Fruit fly (Drosophila melanogaster) whole organism, embryonic: ENCODE data around the gene CG4393.
A peak's percentile ranks its signal among the peaks of the same experiment; 100 is the strongest.

Source experiments
- Abd-B ChIP-seq: fragments of 200-800 bp; sonication (Bioruptor generic); optimal IDR thresholded peaks from 2 replicates; lab custom pipeline; 2018; ENCODE audit warnings: missing biosample characterization, mild to moderate bottlenecking, missing genetic modification characterization, moderate library complexity
- Awh ChIP-seq: fragments of 200-800 bp; sonication (Bioruptor generic); IDR thresholded peaks from 2 replicates; pipeline ENCODE4, ENCODE4 v1.3.6; 2022; ENCODE audit warnings: missing biosample characterization, missing genetic modification characterization
- BtbVII ChIP-seq: fragments of 200-800 bp; sonication (Bioruptor generic); optimal IDR thresholded peaks from 3 replicates; lab custom pipeline; 2017; ENCODE audit warnings: missing biosample characterization, mild to moderate bottlenecking, missing genetic modification characterization
- CG1024 ChIP-seq: fragments of 200-800 bp; sonication (Bioruptor generic); IDR thresholded peaks from 2 replicates; pipeline ENCODE4 v1.3.6; 2022; ENCODE audit warnings: missing biosample characterization, missing genetic modification characterization
- CG10366 ChIP-seq: fragments of 200-800 bp; sonication (Bioruptor generic); IDR thresholded peaks from 2 replicates; pipeline ENCODE4 v1.3.6; 2022; ENCODE audit warnings: missing biosample characterization, missing genetic modification characterization
- CG12155 ChIP-seq: fragments of 200-800 bp; sonication (Bioruptor generic); optimal IDR thresholded peaks from 3 replicates; lab custom pipeline; 2016; ENCODE audit warnings: missing biosample characterization, missing genetic modification characterization
- CG12391 ChIP-seq: fragments of 200-800 bp; sonication (Bioruptor generic); optimal IDR thresholded peaks from 3 replicates; lab custom pipeline; 2018; ENCODE audit warnings: missing biosample characterization, mild to moderate bottlenecking, missing genetic modification characterization, moderate library complexity
- CG13287 ChIP-seq: fragments of 200-800 bp; sonication (Bioruptor generic); IDR thresholded peaks from 2 replicates; pipeline ENCODE4 v1.3.6; 2022; ENCODE audit warnings: missing biosample characterization, missing genetic modification characterization; ENCODE audit not compliant: partially characterized antibody
- CG14014 ChIP-seq: fragments of 200-800 bp; sonication (Bioruptor generic); IDR thresholded peaks from 2 replicates; pipeline ENCODE4 v1.3.6; 2022; ENCODE audit warnings: missing biosample characterization, missing genetic modification characterization
- CG15073 ChIP-seq: fragments of 200-800 bp; sonication (Bioruptor generic); optimal IDR thresholded peaks from 2 replicates; lab custom pipeline; 2016; ENCODE audit warnings: missing biosample characterization, missing genetic modification characterization
- CG15514 ChIP-seq: fragments of 200-800 bp; sonication (Bioruptor generic); optimal IDR thresholded peaks from 3 replicates; lab custom pipeline; 2017; ENCODE audit warnings: missing biosample characterization, missing genetic modification characterization, mild to moderate bottlenecking, moderate library complexity, missing genetic modification reagents
- CG16815 ChIP-seq: fragments of 200-800 bp; sonication (Bioruptor generic); optimal IDR thresholded peaks from 3 replicates; lab custom pipeline; 2017; ENCODE audit warnings: missing biosample characterization, mild to moderate bottlenecking, missing genetic modification characterization
- CG18476 ChIP-seq: fragments of 200-800 bp; sonication (Bioruptor generic); optimal IDR thresholded peaks from 2 replicates; lab custom pipeline; 2016; ENCODE audit warnings: missing biosample characterization, mild to moderate bottlenecking, missing genetic modification characterization
- CG2120 ChIP-seq: fragments of 200-800 bp; sonication (Bioruptor generic); optimal IDR thresholded peaks from 3 replicates; lab custom pipeline; 2016; ENCODE audit warnings: missing biosample characterization, missing genetic modification characterization
- CG34224 ChIP-seq: fragments of 200-800 bp; sonication (Bioruptor generic); IDR thresholded peaks from 3 replicates; pipeline ENCODE4 v1.3.6; 2022; ENCODE audit warnings: missing biosample characterization, missing genetic modification characterization; ENCODE audit not compliant: partially characterized antibody
- CG4404 ChIP-seq: fragments of 200-800 bp; sonication (Bioruptor generic); IDR thresholded peaks from 2 replicates; pipeline ENCODE4 v1.3.6; 2022; ENCODE audit warnings: missing biosample characterization, missing genetic modification characterization
- CG7839 ChIP-seq: fragments of 200-800 bp; sonication (Bioruptor generic); optimal IDR thresholded peaks from 3 replicates; lab custom pipeline; 2018; ENCODE audit warnings: missing biosample characterization, mild to moderate bottlenecking, missing genetic modification characterization, moderate library complexity
- CG7928 ChIP-seq: fragments of 200-800 bp; sonication (Bioruptor generic); optimal IDR thresholded peaks from 2 replicates; lab custom pipeline; 2017; ENCODE audit warnings: missing biosample characterization, mild to moderate bottlenecking, missing genetic modification characterization
- CG8388 ChIP-seq: fragments of 200-800 bp; sonication (Bioruptor generic); optimal IDR thresholded peaks from 2 replicates; lab custom pipeline; 2019; ENCODE audit warnings: missing biosample characterization, mild to moderate bottlenecking, missing genetic modification characterization, moderate library complexity
- CG9727 ChIP-seq: fragments of 200-800 bp; sonication (Bioruptor generic); optimal IDR thresholded peaks from 3 replicates; lab custom pipeline; 2017; ENCODE audit warnings: missing biosample characterization, mild to moderate bottlenecking, missing genetic modification characterization
- Dp ChIP-seq: fragments of 200-800 bp; sonication (Bioruptor generic); optimal IDR thresholded peaks from 2 replicates; lab custom pipeline; 2018; ENCODE audit warnings: missing biosample characterization, mild to moderate bottlenecking, missing genetic modification characterization, moderate library complexity
- Fer3 ChIP-seq: fragments of 200-800 bp; sonication (Bioruptor generic); optimal IDR thresholded peaks from 2 replicates; lab custom pipeline; 2018; ENCODE audit warnings: missing biosample characterization, mild to moderate bottlenecking, missing genetic modification characterization, moderate library complexity
- HmgD ChIP-seq: fragments of 200-800 bp; sonication (Bioruptor generic); optimal IDR thresholded peaks from 3 replicates; lab custom pipeline; 2016; ENCODE audit warnings: missing biosample characterization, missing genetic modification characterization
- Hr51 ChIP-seq, 2 experiments: fragments of 200-800 bp; sonication (Bioruptor generic); optimal IDR thresholded peaks; 2 replicates in 1 of 2; 3 replicates in 1 of 2; lab custom pipeline; 2016 to 2018; ENCODE audit warnings: missing biosample characterization in 2 of 2, missing genetic modification characterization in 2 of 2, mild to moderate bottlenecking in 1 of 2, moderate library complexity in 1 of 2
- MBD-R2 ChIP-seq: fragments of 200-800 bp; sonication (Bioruptor generic); IDR thresholded peaks from 2 replicates; pipeline ENCODE4 v1.3.6; 2022; ENCODE audit warnings: missing biosample characterization, missing genetic modification characterization
- NC2β ChIP-seq: fragments of 200-800 bp; sonication (Bioruptor generic); optimal IDR thresholded peaks from 2 replicates; lab custom pipeline; 2016; ENCODE audit warnings: missing biosample characterization, missing genetic modification characterization
- NFAT ChIP-seq: fragments of 200-800 bp; sonication (Bioruptor generic); IDR thresholded peaks from 2 replicates; pipeline ENCODE4 v1.3.6; 2022; ENCODE audit warnings: missing biosample characterization, missing genetic modification characterization
- Ravus ChIP-seq: fragments of 200-800 bp; sonication (Bioruptor generic); IDR thresholded peaks from 2 replicates; pipeline ENCODE4 v1.3.6; 2022; ENCODE audit warnings: missing biosample characterization, missing genetic modification characterization
- Sry-β ChIP-seq: fragments of 200-800 bp; sonication (Bioruptor generic); optimal IDR thresholded peaks from 2 replicates; lab custom pipeline; 2018; ENCODE audit warnings: missing biosample characterization, mild to moderate bottlenecking, missing genetic modification characterization, moderate library complexity
- Trl ChIP-seq, 3 experiments: fragments of >200 bp in 2 of 3; fragments of 200-800 bp in 1 of 3; sonication (Bioruptor generic) in 1 of 3; optimal IDR thresholded peaks; 2 replicates in 1 of 3; 3 replicates in 2 of 3; lab custom pipeline; 2016 to 2017; ENCODE audit warnings: missing biosample characterization in 1 of 3, missing genetic modification characterization in 1 of 3
- YL-1 ChIP-seq: fragments of 200-800 bp; sonication (Bioruptor generic); optimal IDR thresholded peaks from 3 replicates; lab custom pipeline; 2017; ENCODE audit warnings: missing biosample characterization, mild to moderate bottlenecking, missing genetic modification characterization
- ac ChIP-seq: fragments of 200-800 bp; sonication (Bioruptor generic); optimal IDR thresholded peaks from 3 replicates; lab custom pipeline; 2017; ENCODE audit warnings: missing biosample characterization, mild to moderate bottlenecking, missing genetic modification characterization
- cato ChIP-seq: fragments of 200-800 bp; sonication (Bioruptor generic); optimal IDR thresholded peaks from 2 replicates; lab custom pipeline; 2016; ENCODE audit warnings: missing biosample characterization, missing genetic modification characterization, borderline replicate concordance
- chinmo ChIP-seq: fragments of 200-800 bp; sonication (Bioruptor generic); IDR thresholded peaks from 4 replicates; pipeline ENCODE4 v1.3.6; 2022; ENCODE audit warnings: missing biosample characterization, missing genetic modification characterization; ENCODE audit not compliant: partially characterized antibody
- danr ChIP-seq: fragments of 200-800 bp; sonication (Bioruptor generic); IDR thresholded peaks from 2 replicates; pipeline ENCODE4 v1.3.6; 2022; ENCODE audit warnings: missing biosample characterization, missing genetic modification characterization
- disco-r ChIP-seq: fragments of 200-800 bp; sonication (Bioruptor generic); optimal IDR thresholded peaks from 2 replicates; lab custom pipeline; 2016; ENCODE audit warnings: missing biosample characterization, missing genetic modification characterization
- emc ChIP-seq: fragments of 200-800 bp; sonication (Bioruptor generic); optimal IDR thresholded peaks from 2 replicates; lab custom pipeline; 2016; ENCODE audit warnings: missing biosample characterization, missing genetic modification characterization
- eve ChIP-seq, 2 experiments: fragments of >200 bp; optimal IDR thresholded peaks; 2 replicates each; lab custom pipeline; 2017; ENCODE audit warnings: missing biosample characterization in 2 of 2, missing genetic modification characterization in 2 of 2
- ewg ChIP-seq: fragments of 200-800 bp; sonication (Bioruptor generic); optimal IDR thresholded peaks from 3 replicates; lab custom pipeline; 2017; ENCODE audit warnings: mild to moderate bottlenecking, missing biosample characterization, missing genetic modification reagents, missing genetic modification characterization
- hb ChIP-seq: fragments of 200-800 bp; sonication (Bioruptor generic); IDR thresholded peaks from 3 replicates; pipeline ENCODE4 v1.3.6; 2022; ENCODE audit warnings: missing biosample characterization, missing genetic modification characterization; ENCODE audit not compliant: partially characterized antibody
- hth ChIP-seq: fragments of >200 bp; optimal IDR thresholded peaks from 2 replicates; lab custom pipeline; 2017; ENCODE audit warnings: inconsistent platforms
- kni ChIP-seq: fragments of 200-800 bp; sonication (Bioruptor generic); optimal IDR thresholded peaks from 3 replicates; lab custom pipeline; 2017; ENCODE audit warnings: mild to moderate bottlenecking, missing biosample characterization, missing genetic modification reagents, missing genetic modification characterization
- lbe ChIP-seq: fragments of 200-800 bp; sonication (Bioruptor generic); optimal IDR thresholded peaks from 2 replicates; lab custom pipeline; 2016; ENCODE audit warnings: missing biosample characterization, mild to moderate bottlenecking, missing genetic modification characterization
- lov ChIP-seq, 2 experiments: fragments of 200-800 bp in 1 of 2; fragments of >200 bp in 1 of 2; sonication (Bioruptor generic) in 1 of 2; IDR thresholded peaks in 1 of 2; optimal IDR thresholded peaks in 1 of 2; 2 replicates in 1 of 2; 3 replicates in 1 of 2; pipeline versions ENCODE4 v1.3.6 to Lab custom; 2017 to 2022; ENCODE audit warnings: missing biosample characterization in 1 of 2, missing genetic modification characterization in 1 of 2
- oc ChIP-seq: fragments of 200-800 bp; sonication (Bioruptor generic); optimal IDR thresholded peaks from 2 replicates; lab custom pipeline; 2018; ENCODE audit warnings: missing biosample characterization, mild to moderate bottlenecking, missing genetic modification characterization, moderate library complexity
- seq ChIP-seq: fragments of 200-800 bp; sonication (Bioruptor generic); IDR thresholded peaks from 2 replicates; pipeline ENCODE4 v1.3.6; 2022; ENCODE audit warnings: missing biosample characterization, missing genetic modification characterization
- sima ChIP-seq: fragments of 200-800 bp; sonication (Bioruptor generic); optimal IDR thresholded peaks from 2 replicates; lab custom pipeline; 2016; ENCODE audit warnings: missing biosample characterization, missing genetic modification characterization
- sna ChIP-seq: fragments of 200-800 bp; sonication (Bioruptor generic); IDR thresholded peaks from 2 replicates; pipeline ENCODE4 v1.3.6; 2022; ENCODE audit warnings: missing biosample characterization, missing genetic modification characterization; ENCODE audit not compliant: partially characterized antibody
- twi ChIP-seq: fragments of 200-800 bp; optimal IDR thresholded peaks from 2 replicates; lab custom pipeline; 2019; ENCODE audit warnings: missing biosample characterization, mild to moderate bottlenecking, missing genetic modification characterization, moderate library complexity

CG4393 gene

dm6 chr3R:23386021-23386457 is 1.5 kb upstream of the CG4393 start (continued):
- TF ChIP-seq CG15073 (GFP tag; lab: Kevin White, UChicago) (no peak), cato (GFP tag; lab: Kevin White, UChicago) (no peak), CG9727 (no peak), chinmo (GFP tag; lab: Robert Waterston, UW) (0 out of 4 replicates have a peak, but pooled peaks have one; percentile 24), CG8388 (GFP tag; lab: Kevin White, UChicago) (no peak), oc (tag; lab: Kevin White, UChicago) (no peak), CG2120 (no peak), danr (GFP tag; lab: Robert Waterston, UW) (no peak), Fer3 (tag; lab: Kevin White, UChicago) (no peak), seq (no peak), Ravus (GFP tag; lab: Robert Waterston, UW) (no peak), Abd-B (GFP tag; lab: Kevin White, UChicago) (no peak), hth (no peak), CG13287 (GFP tag; lab: Robert Waterston, UW) (no peak), NC2β (GFP tag; lab: Kevin White, UChicago) (no peak), lov (optimal IDR thresholded peaks at IDR 0.05; lab: Kevin White, UChicago) (no peak), lov (GFP tag; IDR thresholded peaks at IDR 0.05; lab: Robert Waterston, UW) (no peak), CG10366 (no peak), CG15514 (GFP tag; lab: Kevin White, UChicago) (peak; percentile 37), ac (GFP tag; lab: Kevin White, UChicago) (no peak), Dp (GFP tag; lab: Kevin White, UChicago) (no peak), BtbVII (peak; percentile 2), sna (no peak), CG12391 (tag; lab: Kevin White, UChicago) (no peak), ewg (peak; percentile 59), CG18476 (GFP tag; lab: Kevin White, UChicago) (no peak), CG7928 (GFP tag; lab: Kevin White, UChicago) (no peak), hb (GFP tag; lab: Robert Waterston, UW) (no peak), HmgD (GFP tag; lab: Kevin White, UChicago) (no peak), CG1024 (GFP tag; lab: Robert Waterston, UW) (no peak), CG16815 (no peak), eve (GFP tag; optimal IDR thresholded peaks at IDR 0.05; lab: Kevin White, UChicago) (peak in 1 of 2 experiments; percentile 29), lbe (GFP tag; lab: Kevin White, UChicago) (no peak), CG14014 (no peak), sima (no peak), Sry-β (GFP tag; lab: Kevin White, UChicago) (no peak), kni (GFP tag; lab: Kevin White, UChicago) (peak; percentile 7), CG4404 (no peak), emc (no peak), CG12155 (no peak), YL-1 (GFP tag; lab: Kevin White, UChicago) (no peak), CG34224 (0 out of 3 replicates have a peak, but pooled peaks have one; percentile 19), Hr51 (GFP tag; optimal IDR thresholded peaks at IDR 0.05; lab: Kevin White, UChicago) (no peak), CG7839 (tag; lab: Kevin White, UChicago) (no peak), MBD-R2 (GFP tag; lab: Robert Waterston, UW) (no peak), Awh (GFP tag; lab: Robert Waterston, UW) (no peak), NFAT (GFP tag; lab: Robert Waterston, UW) (no peak), twi (no peak), disco-r (no peak), Trl (optimal IDR thresholded peaks at IDR 0.05; lab: Kevin White, UChicago) (peak; percentile 50 to 62), Trl (GFP tag; optimal IDR thresholded peaks at IDR 0.05; lab: Kevin White, UChicago) (no peak)
